Fruit fly (Drosophila melanogaster): ENCODE measurements around the gene CG13806.

DNA sequence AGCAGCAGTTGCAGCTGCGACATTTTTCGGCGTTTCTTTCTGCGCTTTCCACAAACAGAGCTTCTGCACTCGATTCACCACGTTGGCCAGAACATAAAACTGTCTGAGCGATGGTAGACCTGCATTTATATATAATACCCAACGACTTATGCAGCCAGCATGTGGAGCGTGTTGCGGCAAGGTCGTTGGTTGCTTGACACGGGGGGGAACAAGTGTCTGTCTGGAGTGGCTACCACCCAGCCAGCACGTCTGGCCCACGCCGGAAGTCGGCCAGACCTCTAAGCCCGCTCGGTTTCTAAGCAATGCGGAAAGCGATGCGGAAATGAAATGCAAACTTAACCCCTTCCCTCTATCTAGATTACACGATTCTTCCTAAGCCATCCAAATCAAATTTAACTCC is 6.5 kb downstream of the CG13806 start, which contains the start of gene yellow-g:
- no peak for TF ChIP-seq Sin3A (optimal IDR thresholded peaks at IDR 0.05)
- no peak for TF ChIP-seq Myc (optimal IDR thresholded peaks at IDR 0.05)
- no peak for TF ChIP-seq h (optimal IDR thresholded peaks at IDR 0.05)
- TF ChIP-seq psq (optimal IDR thresholded peaks at IDR 0.05): no peak

Data from Kc167 (cell line).